Worm (Caenorhabditis elegans): ENCODE data around the gene F13E9.19.

- TF ChIP-seq nhr-47 (tag; optimal IDR thresholded peaks at IDR 0.05) = no peak
- no peak for TF ChIP-seq unc-62 (GFP tag; optimal IDR thresholded peaks at IDR 0.05)
- TF ChIP-seq mep-1 (tag; optimal IDR thresholded peaks at IDR 0.05) = no peak
- TF ChIP-seq efl-3 (GFP tag; optimal IDR thresholded peaks at IDR 0.05) = no peak
- TF ChIP-seq pqm-1 (tag; optimal IDR thresholded peaks at IDR 0.05) = no peak
- TF ChIP-seq aly-2 (tag; optimal IDR thresholded peaks at IDR 0.05) = no peak
- TF ChIP-seq lin-35 (GFP tag; optimal IDR thresholded peaks at IDR 0.05) = no peak
Measured at ce11 chrIV:10904282-10904681, 5.1 kb downstream of the F13E9.19 start, which contains the start of gene ZK596.3.
